Worm (Caenorhabditis elegans): Measurements from ENCODE around the gene cex-2.

ce11 chrII:7792514-7792913 is 42.7 kb downstream of the cex-2 start:
- no peak for TF ChIP-seq pat-9 (tag; optimal IDR thresholded peaks at IDR 0.05)
- no peak for TF ChIP-seq hlh-8 (tag; optimal IDR thresholded peaks at IDR 0.05)
- no peak for TF ChIP-seq pag-3 (tag; optimal IDR thresholded peaks at IDR 0.05; ENCODE audit: borderline replicate concordance)
- no peak for TF ChIP-seq nhr-232 (tag; optimal IDR thresholded peaks at IDR 0.05)
- no peak for TF ChIP-seq unc-55 (GFP tag; optimal IDR thresholded peaks at IDR 0.05)
- no peak for TF ChIP-seq hlh-6 (tag; optimal IDR thresholded peaks at IDR 0.05)
- no peak for TF ChIP-seq pros-1 (tag; optimal IDR thresholded peaks at IDR 0.05)
- TF ChIP-seq K02D7.2 (tag; optimal IDR thresholded peaks at IDR 0.05), result no peak
- TF ChIP-seq pqm-1 (tag; optimal IDR thresholded peaks at IDR 0.05), result no peak
- no peak for TF ChIP-seq pha-4 (tag; optimal IDR thresholded peaks at IDR 0.05)
- TF ChIP-seq ceh-6 (GFP tag; optimal IDR thresholded peaks at IDR 0.05), result no peak
- no peak for TF ChIP-seq gmeb-2 (tag; optimal IDR thresholded peaks at IDR 0.05)
